Fruit fly (Drosophila melanogaster): ENCODE results near the gene CG15865.

CG15865 gene

dm6 chrX:16664405-16665064 lies at the start of gene CG15865:
Gene CG15865, minus strand, starts transcription at chrX:16664455.
- TF ChIP-seq CG17801 (GFP tag; optimal IDR thresholded peaks at IDR 0.05; ENCODE audit: partially characterized antibody): no peak

- TF ChIP-seq CG17801 (GFP tag; optimal IDR thresholded peaks at IDR 0.05; ENCODE audit: partially characterized antibody): no peak
Observed at dm6 chrX:16711003-16711402, 46.7 kb upstream of the CG15865 start, which contains the start of gene CG13008. Gene CG13008, plus strand, starts transcription at chrX:16711303.

dm6 chrX:16706774-16707173 lies 42.5 kb upstream of the CG15865 start, which contains the start of gene CG9672:
Gene CG9672, minus strand, starts transcription at chrX:16706874.
- TF ChIP-seq CG17801 (GFP tag; optimal IDR thresholded peaks at IDR 0.05; ENCODE audit: partially characterized antibody): no peak

- no peak for TF ChIP-seq CG17801 (GFP tag; optimal IDR thresholded peaks at IDR 0.05; ENCODE audit: partially characterized antibody)
Observed at dm6 chrX:16703747-16704146, 39.5 kb upstream of the CG15865 start, which contains the start of the genes CG9673 and CG4653. Gene CG9673, minus strand, starts transcription at chrX:16703884. Gene CG4653, plus strand, starts transcription at chrX:16704081.

dm6 chrX:16701941-16702340 lies 37.7 kb upstream of the CG15865 start, which contains the start of gene sphe:
Gene sphe, minus strand, starts transcription at chrX:16701972.
- no peak for TF ChIP-seq CG17801 (GFP tag; optimal IDR thresholded peaks at IDR 0.05; ENCODE audit: partially characterized antibody)

- TF ChIP-seq CG17801 (GFP tag; optimal IDR thresholded peaks at IDR 0.05; ENCODE audit: partially characterized antibody): no peak
Observed at dm6 chrX:16700070-16700469, 35.8 kb upstream of the CG15865 start, which contains the start of gene CG9676. Gene CG9676, minus strand, starts transcription at chrX:16700170.

- no peak for TF ChIP-seq CG17801 (GFP tag; optimal IDR thresholded peaks at IDR 0.05; ENCODE audit: partially characterized antibody)
Observed at dm6 chrX:16697882-16698571, 33.8 kb upstream of the CG15865 start.

- TF ChIP-seq CG17801 (GFP tag; optimal IDR thresholded peaks at IDR 0.05; ENCODE audit: partially characterized antibody): no peak
Observed at dm6 chrX:16696614-16697519, 32.6 kb upstream of the CG15865 start.

- TF ChIP-seq CG17801 (GFP tag; optimal IDR thresholded peaks at IDR 0.05; ENCODE audit: partially characterized antibody): no peak
Observed at dm6 chrX:16695658-16696181, 31.5 kb upstream of the CG15865 start, which contains the start of gene CG4678. Gene CG4678, plus strand, starts transcription at chrX:16696131.

- no peak for TF ChIP-seq CG17801 (GFP tag; optimal IDR thresholded peaks at IDR 0.05; ENCODE audit: partially characterized antibody)
Observed at dm6 chrX:16694959-16695358, 30.7 kb upstream of the CG15865 start, which contains the start of gene Septin4. Gene Septin4, minus strand, starts transcription at chrX:16695173.

dm6 chrX:16694477-16694876 lies 30.2 kb upstream of the CG15865 start:
- TF ChIP-seq CG17801 (GFP tag; optimal IDR thresholded peaks at IDR 0.05; ENCODE audit: partially characterized antibody): no peak

- TF ChIP-seq CG17801 (GFP tag; optimal IDR thresholded peaks at IDR 0.05; ENCODE audit: partially characterized antibody): no peak
Observed at dm6 chrX:16693805-16694387, 29.6 kb upstream of the CG15865 start.

- TF ChIP-seq CG17801 (GFP tag; optimal IDR thresholded peaks at IDR 0.05; ENCODE audit: partially characterized antibody): no peak
Observed at dm6 chrX:16692325-16692724, 28.1 kb upstream of the CG15865 start.

- peak; percentile 49 for TF ChIP-seq CG17801 (GFP tag; optimal IDR thresholded peaks at IDR 0.05; ENCODE audit: partially characterized antibody)
Observed at dm6 chrX:16691440-16691839, 27.2 kb upstream of the CG15865 start.
